Worm (Caenorhabditis elegans) whole organism, L4/young adult: Measurements from ENCODE around the gene K07H8.5.

ENCODE experiments used
- W03F9.2 ChIP-seq: fragments of 150-350 bp; optimal IDR thresholded peaks from 2 replicates; lab custom pipeline; 2014; ENCODE audit warnings: missing biosample characterization, missing genetic modification characterization
- him-1 ChIP-seq: sonication (generic microtip); optimal IDR thresholded peaks from 2 replicates; lab custom pipeline; 2016; ENCODE audit warnings: missing genotype, missing genetic modification reagents, missing genetic modification characterization, missing compliant biosample characterization

DNA sequence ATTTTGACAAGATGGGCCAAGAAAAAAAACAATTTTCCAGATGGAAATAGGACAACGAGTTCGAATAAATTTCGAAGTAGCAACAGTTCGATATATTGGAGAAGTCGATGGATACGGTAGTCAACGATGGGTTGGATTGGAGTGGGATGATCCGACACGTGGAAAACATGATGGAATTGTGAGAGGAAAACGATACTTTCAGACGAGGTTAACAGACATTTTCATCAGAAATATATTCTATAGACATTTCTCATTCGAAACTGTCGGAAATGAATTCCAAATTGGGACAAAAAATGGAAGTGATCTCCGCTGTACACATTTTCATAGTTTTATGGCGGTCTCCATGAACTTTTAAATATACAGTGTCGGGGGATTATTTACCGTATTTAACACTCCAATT, 26.5 kb downstream of the K07H8.5 start, which contains the start of gene tbce-1:
- TF ChIP-seq W03F9.2 (no peak), him-1 (tag; lab: Kevin White, UChicago) (no peak)
